Worm (Caenorhabditis elegans) whole organism, mixed stage, embryonic: ENCODE results near the gene F32D8.13.

Experiments
- M03D4.4 ChIP-seq: sonication (generic microtip); optimal IDR thresholded peaks from 2 replicates; lab custom pipeline; 2017; ENCODE audit warnings: mild to moderate bottlenecking, missing genetic modification characterization, missing compliant biosample characterization
- bed-3 ChIP-seq: fragments of 200-800 bp; sonication (Bioruptor generic); optimal IDR thresholded peaks from 3 replicates; lab custom pipeline; 2018; ENCODE audit warnings: mild to moderate bottlenecking, missing genetic modification characterization, moderate library complexity, missing compliant biosample characterization
- blmp-1 ChIP-seq: fragments of 150-350 bp; optimal IDR thresholded peaks from 2 replicates; lab custom pipeline; 2014; ENCODE audit warnings: missing biosample characterization, missing genetic modification characterization
- ceh-39 ChIP-seq: fragments of 150-350 bp; optimal IDR thresholded peaks from 2 replicates; lab custom pipeline; 2014; ENCODE audit warnings: missing biosample characterization, missing genetic modification characterization
- ces-1 ChIP-seq: fragments of 150-350 bp; optimal IDR thresholded peaks from 2 replicates; lab custom pipeline; 2014; ENCODE audit warnings: missing biosample characterization, missing genetic modification reagents, missing genetic modification characterization
- cnd-1 ChIP-seq: fragments of 200-800 bp; sonication (Bioruptor generic); optimal IDR thresholded peaks from 2 replicates; lab custom pipeline; 2018; ENCODE audit warnings: mild to moderate bottlenecking, missing genetic modification characterization, missing compliant biosample characterization
- drap-1 ChIP-seq: fragments of 200-800 bp; sonication (Bioruptor generic); optimal IDR thresholded peaks from 3 replicates; lab custom pipeline; 2018; ENCODE audit warnings: mild to moderate bottlenecking, missing genetic modification characterization, missing compliant biosample characterization
- elt-1 ChIP-seq: sonication (generic microtip); optimal IDR thresholded peaks from 2 replicates; lab custom pipeline; 2017; ENCODE audit warnings: missing genetic modification characterization, mild to moderate bottlenecking, missing compliant biosample characterization, antibody characterized with exemption, moderate library complexity, borderline replicate concordance; ENCODE audit not compliant: insufficient read depth
- flh-1 ChIP-seq: fragments of 200-800 bp; sonication (Bioruptor generic); optimal IDR thresholded peaks from 2 replicates; lab custom pipeline; 2018; ENCODE audit warnings: mild to moderate bottlenecking, missing genetic modification characterization, moderate library complexity, missing compliant biosample characterization
- ham-2 ChIP-seq: fragments of 200-800 bp; sonication (Bioruptor generic); optimal IDR thresholded peaks from 2 replicates; lab custom pipeline; 2018; ENCODE audit warnings: mild to moderate bottlenecking, missing genetic modification characterization, missing compliant biosample characterization
- lin-13 ChIP-seq: fragments of 150-350 bp; optimal IDR thresholded peaks from 2 replicates; lab custom pipeline; 2014; ENCODE audit warnings: missing biosample characterization, missing genetic modification characterization
- lin-32 ChIP-seq: fragments of 200-800 bp; sonication (Bioruptor generic); optimal IDR thresholded peaks from 2 replicates; lab custom pipeline; 2018; ENCODE audit warnings: mild to moderate bottlenecking, missing genetic modification characterization, missing compliant biosample characterization
- lsy-2 ChIP-seq: fragments of 150-350 bp; optimal IDR thresholded peaks from 2 replicates; lab custom pipeline; 2014; ENCODE audit warnings: missing biosample characterization, missing genetic modification characterization
- nhr-12 ChIP-seq: fragments of 150-350 bp; optimal IDR thresholded peaks from 2 replicates; lab custom pipeline; 2014; ENCODE audit warnings: missing biosample characterization, missing genetic modification characterization
- nhr-2 ChIP-seq: fragments of 150-350 bp; optimal IDR thresholded peaks from 2 replicates; lab custom pipeline; 2014; ENCODE audit warnings: missing biosample characterization, missing genetic modification characterization
- nhr-237 ChIP-seq: fragments of 150-350 bp; optimal IDR thresholded peaks from 2 replicates; lab custom pipeline; 2014; ENCODE audit warnings: missing biosample characterization, missing genetic modification characterization
- nhr-28 ChIP-seq: fragments of 150-350 bp; optimal IDR thresholded peaks from 2 replicates; lab custom pipeline; 2014; ENCODE audit warnings: missing biosample characterization, missing genetic modification characterization
- nhr-76 ChIP-seq: sonication (generic microtip); optimal IDR thresholded peaks from 2 replicates; lab custom pipeline; 2017; ENCODE audit warnings: missing biosample characterization, missing genetic modification characterization
- pha-4 ChIP-seq: fragments of 150-350 bp; optimal IDR thresholded peaks from 2 replicates; lab custom pipeline; 2018; ENCODE audit warnings: missing biosample characterization, missing genetic modification reagents, missing genetic modification characterization
- sem-2 ChIP-seq: fragments of 200-800 bp; sonication (Bioruptor generic); optimal IDR thresholded peaks from 2 replicates; lab custom pipeline; 2018; ENCODE audit warnings: mild to moderate bottlenecking, missing genetic modification characterization, missing compliant biosample characterization
- tbx-8 ChIP-seq: fragments of 200-800 bp; sonication (Bioruptor generic); optimal IDR thresholded peaks from 2 replicates; lab custom pipeline; 2018; ENCODE audit warnings: mild to moderate bottlenecking, missing genetic modification characterization, moderate library complexity, missing compliant biosample characterization
- unc-120 ChIP-seq: sonication (generic microtip); optimal IDR thresholded peaks from 2 replicates; lab custom pipeline; 2017; ENCODE audit warnings: missing genetic modification characterization, missing compliant biosample characterization; ENCODE audit not compliant: poor library complexity, severe bottlenecking
- unc-39 ChIP-seq: fragments of 150-350 bp; optimal IDR thresholded peaks from 2 replicates; lab custom pipeline; 2014; ENCODE audit warnings: missing biosample characterization, missing genetic modification characterization
- unc-62 ChIP-seq: fragments of 150-350 bp; optimal IDR thresholded peaks from 2 replicates; lab custom pipeline; 2014; ENCODE audit warnings: missing biosample characterization, missing genetic modification reagents, missing genetic modification characterization
- zip-8 ChIP-seq: fragments of 150-350 bp; optimal IDR thresholded peaks from 2 replicates; lab custom pipeline; 2014; ENCODE audit warnings: missing biosample characterization, missing genetic modification characterization

F32D8.13 gene

ce11 chrV:10890980-10891379, 5.4 kb downstream of the F32D8.13 start, which contains the start of gene F32D8.12:
TSS of gene F32D8.12 (minus strand) at chrV:10891027.
- TF ChIP-seq drap-1 (no peak), elt-1 (tag; lab: Kevin White, UChicago) (no peak), tbx-8 (GFP tag; lab: Kevin White, UChicago) (no peak), pha-4 (no peak)

ce11 chrV:10889774-10890173, 6.6 kb downstream of the F32D8.13 start:
- TF ChIP-seq pha-4 = no peak

ce11 chrV:10889036-10889435, 7.3 kb downstream of the F32D8.13 start, which contains the start of gene F32D8.11:
TSS of gene F32D8.11 (minus strand) at chrV:10889136.
- TF ChIP-seq drap-1 (no peak), sem-2 (no peak)

- TF ChIP-seq tbx-8 (GFP tag; lab: Kevin White, UChicago) (no peak), nhr-28 (tag; lab: Kevin White, UChicago) (no peak), M03D4.4 (no peak), zip-8 (no peak), unc-120 (no peak), sem-2 (no peak), lsy-2 (tag; lab: Kevin White, UChicago) (no peak), cnd-1 (tag; lab: Kevin White, UChicago) (no peak), flh-1 (no peak), ceh-39 (tag; lab: Kevin White, UChicago) (no peak), ces-1 (no peak), drap-1 (no peak), nhr-76 (tag; lab: Kevin White, UChicago) (no peak), nhr-12 (tag; lab: Kevin White, UChicago) (no peak), blmp-1 (tag; lab: Kevin White, UChicago) (no peak), lin-13 (tag; lab: Kevin White, UChicago) (no peak), lin-32 (GFP tag; lab: Kevin White, UChicago) (no peak), unc-39 (no peak), nhr-237 (tag; lab: Kevin White, UChicago) (no peak)
These were observed 8.2 kb downstream of the F32D8.13 start for ce11 chrV:10888153-10888552.

ce11 chrV:10887564-10887963, 8.8 kb downstream of the F32D8.13 start:
- TF ChIP-seq nhr-76 (tag; lab: Kevin White, UChicago) = no peak
- no peak for TF ChIP-seq lin-32 (GFP tag; lab: Kevin White, UChicago)
- TF ChIP-seq zip-8 = no peak

- TF ChIP-seq nhr-2 (tag; lab: Kevin White, UChicago) (no peak), lsy-2 (tag; lab: Kevin White, UChicago) (no peak), flh-1 (no peak), bed-3 (GFP tag; lab: Kevin White, UChicago) (no peak)
These were observed 9.9 kb downstream of the F32D8.13 start, which contains the start of gene F32D8.3 for ce11 chrV:10886405-10886887. TSS of gene F32D8.3 (plus strand) at chrV:10886837.

- TF ChIP-seq ces-1 = no peak
- no peak for TF ChIP-seq unc-62 (GFP tag; lab: Kevin White, UChicago)
- no peak for TF ChIP-seq sem-2
- no peak for TF ChIP-seq zip-8
These were observed 12.9 kb downstream of the F32D8.13 start, which contains the start of gene F32D8.2 for ce11 chrV:10883478-10883877. TSS of gene F32D8.2 (plus strand) at chrV:10883778.

- TF ChIP-seq ces-1 (peak; percentile 97), ham-2 (GFP tag; lab: Kevin White, UChicago) (no peak)
These were observed 16.0 kb downstream of the F32D8.13 start, which contains the start of gene F32D8.1 for ce11 chrV:10880138-10880882. TSS of gene F32D8.1 (plus strand) at chrV:10880832.
